Worm (Caenorhabditis elegans) whole organism, late embryonic: ENCODE data around the gene D2021.4.
A peak's percentile ranks its signal among the peaks of the same experiment; 100 is the strongest.
"Not testable (repeated sequence)": the region's sequence is repeated elsewhere in the genome, so short reads cannot be mapped to it uniquely, and the experiment has no call there.

Experiments
- C38D4.7 ChIP-seq: fragments of 200-800 bp; sonication (Bioruptor generic); optimal IDR thresholded peaks from 2 replicates; lab custom pipeline; 2018; ENCODE audit warnings: mild to moderate bottlenecking, missing genetic modification characterization, moderate library complexity, missing compliant biosample characterization
- F13H6.1 ChIP-seq: sonication (generic microtip); optimal IDR thresholded peaks from 2 replicates; lab custom pipeline; 2016; ENCODE audit warnings: missing genetic modification characterization, missing compliant biosample characterization
- K09A11.1 ChIP-seq: sonication (generic microtip); optimal IDR thresholded peaks from 2 replicates; lab custom pipeline; 2017; ENCODE audit warnings: antibody characterized with exemption, mild to moderate bottlenecking, missing genetic modification characterization, missing compliant biosample characterization; ENCODE audit not compliant: insufficient read depth
- T23F11.4 ChIP-seq: fragments of 200-800 bp; sonication (Bioruptor generic); optimal IDR thresholded peaks from 2 replicates; lab custom pipeline; 2018; ENCODE audit warnings: mild to moderate bottlenecking, missing genetic modification characterization, missing compliant biosample characterization
- Y22D7AL.16 ChIP-seq: sonication (generic microtip); optimal IDR thresholded peaks from 2 replicates; lab custom pipeline; 2016; ENCODE audit warnings: missing genetic modification characterization, missing compliant biosample characterization
- ama-1 ChIP-seq: fragments of 150-350 bp; optimal IDR thresholded peaks from 2 replicates; lab custom pipeline; 2014
- ceh-14 ChIP-seq: sonication (generic microtip); optimal IDR thresholded peaks from 2 replicates; lab custom pipeline; 2016; ENCODE audit warnings: missing genotype, missing genetic modification characterization, missing compliant biosample characterization
- ceh-18 ChIP-seq: sonication (generic microtip); optimal IDR thresholded peaks from 2 replicates; lab custom pipeline; 2016; ENCODE audit warnings: missing genetic modification characterization, missing compliant biosample characterization
- ceh-19 ChIP-seq: fragments of 200-800 bp; sonication (Bioruptor generic); optimal IDR thresholded peaks from 2 replicates; lab custom pipeline; 2018; ENCODE audit warnings: mild to moderate bottlenecking, missing genetic modification characterization, missing compliant biosample characterization
- ceh-30 ChIP-seq: fragments of 150-350 bp; optimal IDR thresholded peaks from 2 replicates; lab custom pipeline; 2014; ENCODE audit warnings: missing biosample characterization, missing genetic modification characterization
- ceh-31 ChIP-seq: sonication (generic microtip); optimal IDR thresholded peaks from 2 replicates; lab custom pipeline; 2016; ENCODE audit warnings: missing genetic modification characterization, missing compliant biosample characterization
- ceh-34 ChIP-seq: sonication (generic microtip); optimal IDR thresholded peaks from 2 replicates; lab custom pipeline; 2016; ENCODE audit warnings: mild to moderate bottlenecking, missing genetic modification characterization, missing compliant biosample characterization
- ceh-9 ChIP-seq: sonication (generic microtip); optimal IDR thresholded peaks from 2 replicates; lab custom pipeline; 2016; ENCODE audit warnings: mild to moderate bottlenecking, missing genetic modification characterization, inconsistent platforms, missing compliant biosample characterization
- elt-2 ChIP-seq: sonication (generic microtip); optimal IDR thresholded peaks from 2 replicates; lab custom pipeline; 2016; ENCODE audit warnings: missing genetic modification reagents, missing genetic modification characterization, missing compliant biosample characterization
- elt-4 ChIP-seq: sonication (generic microtip); optimal IDR thresholded peaks from 2 replicates; lab custom pipeline; 2016; ENCODE audit warnings: missing genetic modification characterization, missing compliant biosample characterization
- fkh-10 ChIP-seq: fragments of 150-350 bp; optimal IDR thresholded peaks from 2 replicates; lab custom pipeline; 2014; ENCODE audit warnings: missing biosample characterization, missing genetic modification reagents, missing genetic modification characterization
- gmeb-2 ChIP-seq: sonication (generic microtip); optimal IDR thresholded peaks from 2 replicates; lab custom pipeline; 2016; ENCODE audit warnings: missing genetic modification characterization, inconsistent platforms, missing compliant biosample characterization
- hlh-30 ChIP-seq: sonication (generic microtip); optimal IDR thresholded peaks from 2 replicates; lab custom pipeline; 2017; ENCODE audit warnings: antibody characterized with exemption, missing genetic modification characterization, missing compliant biosample characterization; ENCODE audit not compliant: insufficient read depth
- lim-6 ChIP-seq: sonication (generic microtip); optimal IDR thresholded peaks from 2 replicates; lab custom pipeline; 2016; ENCODE audit warnings: missing genetic modification characterization, missing compliant biosample characterization
- mec-3 ChIP-seq: sonication (generic microtip); optimal IDR thresholded peaks from 2 replicates; lab custom pipeline; 2016; ENCODE audit warnings: borderline replicate concordance, missing genetic modification characterization, missing compliant biosample characterization
- nfya-1 ChIP-seq: sonication (generic microtip); optimal IDR thresholded peaks from 2 replicates; lab custom pipeline; 2017; ENCODE audit warnings: missing genetic modification characterization, mild to moderate bottlenecking, missing compliant biosample characterization, antibody characterized with exemption, moderate library complexity
- odd-2 ChIP-seq: sonication (generic microtip); optimal IDR thresholded peaks from 2 replicates; lab custom pipeline; 2017; ENCODE audit warnings: antibody characterized with exemption, mild to moderate bottlenecking, missing genetic modification characterization, missing compliant biosample characterization
- pat-9 ChIP-seq: fragments of 200-800 bp; sonication (Bioruptor generic); optimal IDR thresholded peaks from 2 replicates; lab custom pipeline; 2018; ENCODE audit warnings: mild to moderate bottlenecking, missing genetic modification characterization, moderate library complexity, missing compliant biosample characterization
- pax-1 ChIP-seq: fragments of 150-350 bp; optimal IDR thresholded peaks from 2 replicates; lab custom pipeline; 2014; ENCODE audit warnings: missing biosample characterization, missing genetic modification characterization
- pha-4 ChIP-seq: fragments of 150-350 bp; optimal IDR thresholded peaks from 2 replicates; lab custom pipeline; 2018; ENCODE audit warnings: missing biosample characterization, missing genetic modification reagents, missing genetic modification characterization
- pqm-1 ChIP-seq: sonication (generic microtip); optimal IDR thresholded peaks from 2 replicates; lab custom pipeline; 2016; ENCODE audit warnings: missing genetic modification characterization, missing compliant biosample characterization
- pros-1 ChIP-seq: fragments of 150-350 bp; optimal IDR thresholded peaks from 2 replicates; lab custom pipeline; 2014; ENCODE audit warnings: missing biosample characterization, missing genetic modification reagents, missing genetic modification characterization
- ref-2 ChIP-seq: sonication (generic microtip); optimal IDR thresholded peaks from 2 replicates; lab custom pipeline; 2016; ENCODE audit warnings: missing genetic modification characterization, missing compliant biosample characterization
- rnt-1 ChIP-seq: sonication (generic microtip); optimal IDR thresholded peaks from 2 replicates; lab custom pipeline; 2016; ENCODE audit warnings: missing genetic modification characterization, missing compliant biosample characterization
- sox-2 ChIP-seq: fragments of 200-800 bp; sonication (Bioruptor generic); IDR thresholded peaks from 2 replicates; pipeline ENCODE4 v1.3.6; 2022; ENCODE audit warnings: missing genetic modification reagents, missing genetic modification characterization, missing compliant biosample characterization
- tbx-2 ChIP-seq: sonication (generic microtip); optimal IDR thresholded peaks from 2 replicates; lab custom pipeline; 2016; ENCODE audit warnings: missing genetic modification characterization, missing compliant biosample characterization
- ttx-3 ChIP-seq: sonication (generic microtip); optimal IDR thresholded peaks from 2 replicates; lab custom pipeline; 2016; ENCODE audit warnings: missing genetic modification reagents, missing genetic modification characterization, missing compliant biosample characterization
- unc-3 ChIP-seq, 2 experiments: fragments of 200-800 bp in 1 of 2; sonication (Bioruptor generic) in 1 of 2; sonication (generic microtip) in 1 of 2; conservative IDR thresholded peaks in 1 of 2; optimal IDR thresholded peaks in 1 of 2; 2 replicates each; pipeline versions ENCODE4 v1.3.6 to Lab custom; 2016 to 2022; ENCODE audit warnings: missing compliant biosample characterization in 2 of 2, missing genetic modification characterization in 2 of 2, missing genetic modification reagents in 1 of 2
- unc-42 ChIP-seq: sonication (generic microtip); optimal IDR thresholded peaks from 2 replicates; lab custom pipeline; 2016; ENCODE audit warnings: missing genotype, missing genetic modification characterization, missing compliant biosample characterization

Gene D2021.4

ce11 chrX:8550099-8550498 is 1.2 kb upstream of the D2021.4 start:
- TF ChIP-seq nfya-1 (tag; lab: Kevin White, UChicago): no peak
- no peak for TF ChIP-seq mec-3
- no peak for TF ChIP-seq elt-4 (tag; lab: Kevin White, UChicago)
- no peak for TF ChIP-seq sox-2 (GFP tag; lab: Robert Waterston, UW)
- TF ChIP-seq ama-1: no peak
- no peak for TF ChIP-seq ceh-30 (tag; lab: Kevin White, UChicago)
- no peak for TF ChIP-seq rnt-1 (tag; lab: Kevin White, UChicago)
- TF ChIP-seq gmeb-2 (tag; lab: Kevin White, UChicago): no peak
- TF ChIP-seq ceh-31: peak; percentile 14
- peak; percentile 43 for TF ChIP-seq ceh-18 (tag; lab: Kevin White, UChicago)
- no peak for TF ChIP-seq lim-6 (tag; lab: Kevin White, UChicago)
- TF ChIP-seq odd-2 (tag; lab: Kevin White, UChicago): no peak

- TF ChIP-seq pqm-1 (tag; lab: Kevin White, UChicago): peak; percentile 42
- TF ChIP-seq ceh-31: peak; percentile 76
- TF ChIP-seq ttx-3 (tag; lab: Kevin White, UChicago): no peak
- no peak for TF ChIP-seq T23F11.4 (GFP tag; lab: Kevin White, UChicago)
- TF ChIP-seq elt-2 (tag; lab: Kevin White, UChicago): peak; percentile 38
- peak; percentile 25 for TF ChIP-seq ceh-18 (tag; lab: Kevin White, UChicago)
- peak; percentile 8 for TF ChIP-seq ceh-14
- peak; percentile 22 for TF ChIP-seq ref-2 (tag; lab: Kevin White, UChicago)
- peak; percentile 23 for TF ChIP-seq rnt-1 (tag; lab: Kevin White, UChicago)
- peak; percentile 21 for TF ChIP-seq ceh-19 (GFP tag; lab: Kevin White, UChicago)
- TF ChIP-seq F13H6.1 (tag; lab: Kevin White, UChicago): no peak
- peak; percentile 61 for TF ChIP-seq hlh-30 (tag; lab: Kevin White, UChicago)
- peak; percentile 8 for TF ChIP-seq pros-1 (tag; lab: Kevin White, UChicago)
- no peak for TF ChIP-seq C38D4.7 (GFP tag; lab: Kevin White, UChicago)
- peak; percentile 54 for TF ChIP-seq tbx-2 (tag; lab: Kevin White, UChicago)
- TF ChIP-seq K09A11.1: no peak
- TF ChIP-seq pat-9: no peak
- TF ChIP-seq ceh-34 (tag; lab: Kevin White, UChicago): peak; percentile 41
- peak; percentile 32 for TF ChIP-seq ceh-30 (tag; lab: Kevin White, UChicago)
- TF ChIP-seq unc-42: peak; percentile 34
- peak; percentile 48 for TF ChIP-seq nfya-1 (tag; lab: Kevin White, UChicago)
These were observed 2.9 kb downstream of the D2021.4 start, which contains the start of gene sdha-1 for ce11 chrX:8545971-8546442. sdha-1 (minus strand) TSS chrX:8546021.

ce11 chrX:8541562-8541961 is 7.3 kb downstream of the D2021.4 start, which contains the start of gene nspc-7:
nspc-7 (plus strand) TSS chrX:8541862.
- TF ChIP-seq Y22D7AL.16 (tag; lab: Kevin White, UChicago); hlh-30 (tag; lab: Kevin White, UChicago); fkh-10 (GFP tag; lab: Kevin White, UChicago): not testable (repeated sequence)
- TF ChIP-seq, all 69 proteins: peak for 0; not testable (repeated sequence) for 69

ce11 chrX:8538262-8538776 is 10.6 kb downstream of the D2021.4 start, which contains the start of the genes nspc-4 and nspc-5:
nspc-4 (minus strand) TSS chrX:8538362.
nspc-5 (plus strand) TSS chrX:8538726.
- TF ChIP-seq ceh-9; unc-3 (GFP tag; conservative IDR thresholded peaks at IDR 0.05; lab: Robert Waterston, UW); unc-3 (tag; optimal IDR thresholded peaks at IDR 0.05; lab: Kevin White, UChicago); ceh-14: not testable (repeated sequence)

ce11 chrX:8536791-8537190 is 12.1 kb downstream of the D2021.4 start, which contains the start of gene nspc-3:
nspc-3 (plus strand) TSS chrX:8537091.
- TF ChIP-seq pax-1 (tag; lab: Kevin White, UChicago) (no peak), pha-4 (tag; lab: Kevin White, UChicago) (no peak)
